Fruit fly (Drosophila melanogaster) whole organism, embryonic: ENCODE results near the gene Veneno.

Experiments
- CG6791 ChIP-seq: fragments of 200-800 bp; sonication (Bioruptor generic); IDR thresholded peaks from 3 replicates; pipeline ENCODE4 v1.3.6; 2022; ENCODE audit warnings: missing biosample characterization, missing genetic modification characterization; ENCODE audit not compliant: partially characterized antibody
- CG8089 ChIP-seq: fragments of 200-800 bp; sonication (Bioruptor generic); optimal IDR thresholded peaks from 3 replicates; lab custom pipeline; 2016; ENCODE audit warnings: missing biosample characterization, missing genetic modification characterization
- TFAM ChIP-seq: fragments of 200-800 bp; sonication (Bioruptor generic); optimal IDR thresholded peaks from 2 replicates; lab custom pipeline; 2017; ENCODE audit warnings: missing biosample characterization, missing genetic modification characterization, inconsistent platforms

DNA sequence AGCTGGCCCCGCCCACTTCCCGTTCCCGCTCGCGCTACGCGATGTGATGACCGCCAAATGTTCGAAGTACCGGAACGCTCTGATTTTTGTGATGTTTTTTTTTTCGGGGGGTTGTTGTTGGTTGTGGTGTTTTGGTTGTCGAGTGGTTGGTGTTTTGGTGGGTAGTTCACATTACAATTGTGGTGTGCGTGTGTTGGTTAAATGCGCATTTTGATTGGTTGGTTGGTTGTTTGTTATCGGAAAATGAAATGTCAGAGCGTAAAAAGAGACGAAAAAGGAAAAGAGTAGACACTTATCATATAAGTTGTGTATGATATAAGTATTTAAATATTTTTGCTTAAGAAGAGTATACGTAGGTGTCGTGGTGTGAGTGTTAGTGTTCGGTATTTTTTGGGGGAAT is 6.2 kb upstream of the Veneno start:
- TF ChIP-seq TFAM (no peak), CG8089 (no peak), CG6791 (GFP tag; lab: Robert Waterston, UW) (no peak)
